Fruit fly (Drosophila melanogaster): ENCODE data around the gene CG6431.

CG6431 gene

dm6 chr2L:10697992-10698391, 26.0 kb upstream of the CG6431 start, which contains the start of gene CG7300:
Gene CG7300, minus strand, starts transcription at chr2L:10698043.
- TF ChIP-seq foxo (GFP tag; optimal IDR thresholded peaks at IDR 0.05) = no peak
- no peak for TF ChIP-seq N (GFP tag; optimal IDR thresholded peaks at IDR 0.05)
- TF ChIP-seq sv (GFP tag; optimal IDR thresholded peaks at IDR 0.05) = peak; percentile 8
- TF ChIP-seq Abd-B (GFP tag; optimal IDR thresholded peaks at IDR 0.05) = no peak
- peak; percentile 13 for TF ChIP-seq h (GFP tag; optimal IDR thresholded peaks at IDR 0.05)

- TF ChIP-seq OdsH (GFP tag; optimal IDR thresholded peaks at IDR 0.05) (no peak), h (GFP tag; optimal IDR thresholded peaks at IDR 0.05) (no peak), brk (GFP tag; optimal IDR thresholded peaks at IDR 0.05) (no peak), br (GFP tag; optimal IDR thresholded peaks at IDR 0.05) (no peak), dsf (GFP tag; optimal IDR thresholded peaks at IDR 0.05; ENCODE audit: borderline replicate concordance) (no peak), Dif (GFP tag; optimal IDR thresholded peaks at IDR 0.05; ENCODE audit: partially characterized antibody) (no peak), CG32264 (GFP tag; optimal IDR thresholded peaks at IDR 0.05) (no peak), Rel (GFP tag; optimal IDR thresholded peaks at IDR 0.05) (no peak), Rel (tag; optimal IDR thresholded peaks at IDR 0.05) (no peak), foxo (GFP tag; optimal IDR thresholded peaks at IDR 0.05) (no peak), HLH106 (tag; optimal IDR thresholded peaks at IDR 0.05) (no peak), N (GFP tag; optimal IDR thresholded peaks at IDR 0.05) (no peak)
Observed at dm6 chr2L:10701499-10702062, 22.4 kb upstream of the CG6431 start, which contains the start of gene Lip1. Gene Lip1, minus strand, starts transcription at chr2L:10701544.

- TF ChIP-seq dl (GFP tag; optimal IDR thresholded peaks at IDR 0.05; ENCODE audit: insufficient read depth in 1 of 2, partially characterized antibody in 2 of 2) (no peak), Jra (GFP tag; optimal IDR thresholded peaks at IDR 0.05) (peak; percentile 39), Mio (GFP tag; optimal IDR thresholded peaks at IDR 0.05) (no peak), dsf (GFP tag; optimal IDR thresholded peaks at IDR 0.05; ENCODE audit: borderline replicate concordance) (no peak), Hr78 (GFP tag; optimal IDR thresholded peaks at IDR 0.05) (no peak), Dfd (GFP tag; optimal IDR thresholded peaks at IDR 0.05) (no peak), CrebA (GFP tag; optimal IDR thresholded peaks at IDR 0.05; ENCODE audit: borderline replicate concordance) (no peak), Abd-B (GFP tag; optimal IDR thresholded peaks at IDR 0.05) (no peak), lola (GFP tag; optimal IDR thresholded peaks at IDR 0.05) (no peak), rgr (GFP tag; optimal IDR thresholded peaks at IDR 0.05) (peak; percentile 86), psq (GFP tag; optimal IDR thresholded peaks at IDR 0.05) (peak; percentile 55), h (GFP tag; optimal IDR thresholded peaks at IDR 0.05) (peak; percentile 92), foxo (GFP tag; optimal IDR thresholded peaks at IDR 0.05) (peak; percentile 9 to 81), jim (GFP tag; optimal IDR thresholded peaks at IDR 0.05) (no peak), Hnf4 (GFP tag; optimal IDR thresholded peaks at IDR 0.05) (peak; percentile 76), woc (GFP tag; optimal IDR thresholded peaks at IDR 0.05) (peak; percentile 35), br (GFP tag; optimal IDR thresholded peaks at IDR 0.05) (peak; percentile 81), sv (GFP tag; optimal IDR thresholded peaks at IDR 0.05) (peak; percentile 52), Vsx2 (GFP tag; optimal IDR thresholded peaks at IDR 0.05; ENCODE audit: partially characterized antibody) (no peak), dmrt93B (GFP tag; optimal IDR thresholded peaks at IDR 0.05) (peak; percentile 56), fru (GFP tag; optimal IDR thresholded peaks at IDR 0.05) (peak; percentile 86), HLH106 (tag; optimal IDR thresholded peaks at IDR 0.05) (peak; percentile 82), tai (GFP tag; optimal IDR thresholded peaks at IDR 0.05) (no peak), Sp1 (GFP tag; optimal IDR thresholded peaks at IDR 0.05) (peak; percentile 67), Rel (GFP tag; optimal IDR thresholded peaks at IDR 0.05) (no peak), Rel (tag; optimal IDR thresholded peaks at IDR 0.05) (peak; percentile 40), Dif (GFP tag; optimal IDR thresholded peaks at IDR 0.05; ENCODE audit: partially characterized antibody) (no peak), ey (GFP tag; optimal IDR thresholded peaks at IDR 0.05) (peak; percentile 85), CG9705 (GFP tag; optimal IDR thresholded peaks at IDR 0.05) (no peak), CG32264 (GFP tag; optimal IDR thresholded peaks at IDR 0.05) (peak; percentile 38), pan (optimal IDR thresholded peaks at IDR 0.05) (no peak), N (GFP tag; optimal IDR thresholded peaks at IDR 0.05) (no peak), OdsH (GFP tag; optimal IDR thresholded peaks at IDR 0.05) (peak; percentile 84), brk (GFP tag; optimal IDR thresholded peaks at IDR 0.05) (peak; percentile 47), sage (GFP tag; optimal IDR thresholded peaks at IDR 0.05) (no peak), usp (GFP tag; optimal IDR thresholded peaks at IDR 0.05) (no peak), Myc (optimal IDR thresholded peaks at IDR 0.05) (no peak), GATAd (GFP tag; optimal IDR thresholded peaks at IDR 0.05) (no peak), Hr83 (GFP tag; optimal IDR thresholded peaks at IDR 0.05; ENCODE audit: poor library complexity, severe bottlenecking) (no peak)
Observed at dm6 chr2L:10703281-10703680, 20.7 kb upstream of the CG6431 start, which contains the start of gene CG6415. Gene CG6415, plus strand, starts transcription at chr2L:10703621.
